Worm (Caenorhabditis elegans) whole organism, midembryonic: ENCODE results near the gene F09E10.5.

Source experiments
- klf-2 ChIP-seq: fragments of 200-800 bp; sonication (Bioruptor generic); conservative IDR thresholded peaks from 2 replicates; pipeline ENCODE4 v1.3.6; 2022; ENCODE audit warnings: missing genetic modification reagents, missing genetic modification characterization, missing compliant biosample characterization
- ztf-23 ChIP-seq: fragments of 200-800 bp; sonication (Bioruptor generic); IDR thresholded peaks from 2 replicates; pipeline ENCODE4 v1.3.6; 2022; ENCODE audit warnings: missing genetic modification reagents, missing genetic modification characterization, missing compliant biosample characterization
- ztf-29 ChIP-seq: fragments of 200-800 bp; sonication (Bioruptor generic); IDR thresholded peaks from 2 replicates; pipeline ENCODE4 v1.3.6; 2022; ENCODE audit warnings: missing genetic modification reagents, missing genetic modification characterization, missing compliant biosample characterization

- TF ChIP-seq ztf-23 (no peak), ztf-29 (GFP tag; lab: Robert Waterston, UW) (no peak), klf-2 (GFP tag; lab: Robert Waterston, UW) (no peak)
Measured at ce11 chrX:1479190-1479589, 15.0 kb downstream of the F09E10.5 start, which contains the start of gene acly-1.
